Fruit fly (Drosophila melanogaster) whole organism, prepupa: ENCODE measurements around the gene CG42541.

Experiments used
- Blimp-1 ChIP-seq: fragments of 200-800 bp; sonication (Bioruptor generic); optimal IDR thresholded peaks from 3 replicates; lab custom pipeline; 2017; ENCODE audit warnings: missing biosample characterization, missing genetic modification characterization, mild to moderate bottlenecking, moderate library complexity, missing genetic modification reagents
- CG10669 ChIP-seq: fragments of 200-800 bp; sonication (Bioruptor generic); optimal IDR thresholded peaks from 3 replicates; lab custom pipeline; 2018; ENCODE audit warnings: missing biosample characterization, mild to moderate bottlenecking, missing genetic modification characterization, moderate library complexity
- CG11762 ChIP-seq: fragments of 200-800 bp; sonication (Bioruptor generic); optimal IDR thresholded peaks from 3 replicates; lab custom pipeline; 2016; ENCODE audit warnings: missing biosample characterization, missing genetic modification characterization; ENCODE audit not compliant: insufficient read depth
- CG11902 ChIP-seq: fragments of 200-800 bp; sonication (Bioruptor generic); optimal IDR thresholded peaks from 3 replicates; lab custom pipeline; 2016; ENCODE audit warnings: missing biosample characterization, missing genetic modification characterization
- CG15336 ChIP-seq: fragments of 200-800 bp; sonication (Bioruptor generic); IDR thresholded peaks from 2 replicates; pipeline ENCODE4 v1.3.6; 2022; ENCODE audit warnings: missing biosample characterization, missing genetic modification characterization
- CG1621 ChIP-seq: fragments of 200-800 bp; sonication (Bioruptor generic); optimal IDR thresholded peaks from 3 replicates; lab custom pipeline; 2018; ENCODE audit warnings: missing biosample characterization, mild to moderate bottlenecking, missing genetic modification characterization
- CG16779 ChIP-seq: fragments of 200-800 bp; sonication (Bioruptor generic); optimal IDR thresholded peaks from 3 replicates; lab custom pipeline; 2017; ENCODE audit warnings: missing biosample characterization, mild to moderate bottlenecking, missing genetic modification characterization
- CG3032 ChIP-seq: fragments of 200-800 bp; optimal IDR thresholded peaks from 2 replicates; lab custom pipeline; 2019; ENCODE audit warnings: missing biosample characterization, mild to moderate bottlenecking, missing genetic modification characterization, moderate library complexity
- CG31627 ChIP-seq: fragments of 200-800 bp; sonication (Bioruptor generic); optimal IDR thresholded peaks from 3 replicates; lab custom pipeline; 2016; ENCODE audit warnings: missing biosample characterization, missing genetic modification characterization
- CG34406 ChIP-seq: fragments of 200-800 bp; sonication (Bioruptor generic); optimal IDR thresholded peaks from 3 replicates; lab custom pipeline; 2016; ENCODE audit warnings: missing biosample characterization, missing genetic modification characterization
- CG3919 ChIP-seq: fragments of 200-800 bp; sonication (Bioruptor generic); optimal IDR thresholded peaks from 3 replicates; lab custom pipeline; 2016; ENCODE audit warnings: missing biosample characterization, missing genetic modification characterization
- CG6163 ChIP-seq: fragments of 200-800 bp; sonication (Bioruptor generic); IDR thresholded peaks from 3 replicates; pipeline ENCODE4 v1.3.6; 2022; ENCODE audit warnings: missing biosample characterization, missing genetic modification characterization
- CG6792 ChIP-seq: fragments of 200-800 bp; sonication (Bioruptor generic); optimal IDR thresholded peaks from 3 replicates; lab custom pipeline; 2016; ENCODE audit warnings: missing biosample characterization, missing genetic modification characterization
- CG6808 ChIP-seq: fragments of 200-800 bp; sonication (Bioruptor generic); optimal IDR thresholded peaks from 3 replicates; lab custom pipeline; 2017; ENCODE audit warnings: missing biosample characterization, missing genetic modification characterization, mild to moderate bottlenecking, moderate library complexity, missing genetic modification reagents
- CG6854 ChIP-seq: fragments of 200-800 bp; sonication (Bioruptor generic); optimal IDR thresholded peaks from 2 replicates; lab custom pipeline; 2017; ENCODE audit warnings: missing biosample characterization, mild to moderate bottlenecking, missing genetic modification characterization
- CG7368 ChIP-seq: fragments of 200-800 bp; sonication (Bioruptor generic); optimal IDR thresholded peaks from 3 replicates; lab custom pipeline; 2016; ENCODE audit warnings: missing biosample characterization, missing genetic modification characterization
- CG8632 ChIP-seq: fragments of 200-800 bp; sonication (Bioruptor generic); optimal IDR thresholded peaks from 3 replicates; lab custom pipeline; 2016; ENCODE audit warnings: missing biosample characterization, missing genetic modification characterization
- CG9139 ChIP-seq: fragments of 200-800 bp; sonication (Bioruptor generic); optimal IDR thresholded peaks from 3 replicates; lab custom pipeline; 2017; ENCODE audit warnings: missing biosample characterization, mild to moderate bottlenecking, missing genetic modification characterization
- Eip75B ChIP-seq: fragments of 200-800 bp; sonication (Bioruptor generic); optimal IDR thresholded peaks from 3 replicates; lab custom pipeline; 2016; ENCODE audit warnings: missing biosample characterization, missing genetic modification characterization
- Eip78C ChIP-seq: fragments of 200-800 bp; sonication (Bioruptor generic); peaks from one replicate; lab custom pipeline; 2016; ENCODE audit warnings: missing biosample characterization, missing genetic modification characterization
- Eip93F ChIP-seq: fragments of 200-800 bp; sonication (Bioruptor generic); optimal IDR thresholded peaks from 2 replicates; lab custom pipeline; 2016; ENCODE audit warnings: missing biosample characterization, mild to moderate bottlenecking, missing genetic modification characterization
- Ets21C ChIP-seq: fragments of 200-800 bp; sonication (Bioruptor generic); optimal IDR thresholded peaks from 3 replicates; lab custom pipeline; 2016; ENCODE audit warnings: missing biosample characterization, missing genetic modification characterization
- Hr39 ChIP-seq: fragments of 200-800 bp; sonication (Bioruptor generic); optimal IDR thresholded peaks from 2 replicates; lab custom pipeline; 2016; ENCODE audit warnings: missing biosample characterization, missing genetic modification characterization
- Hr4 ChIP-seq: fragments of 200-800 bp; sonication (Bioruptor generic); optimal IDR thresholded peaks from 3 replicates; lab custom pipeline; 2016; ENCODE audit warnings: missing biosample characterization, missing genetic modification characterization
- Lpt ChIP-seq: fragments of 200-800 bp; sonication (Bioruptor generic); optimal IDR thresholded peaks from 3 replicates; lab custom pipeline; 2016; ENCODE audit warnings: missing biosample characterization, missing genetic modification characterization
- Met ChIP-seq: fragments of 200-800 bp; sonication (Bioruptor generic); optimal IDR thresholded peaks from 3 replicates; lab custom pipeline; 2016; ENCODE audit warnings: missing biosample characterization, missing genetic modification characterization
- OdsH ChIP-seq: fragments of 200-800 bp; sonication (Bioruptor generic); optimal IDR thresholded peaks from 3 replicates; lab custom pipeline; 2016; ENCODE audit warnings: missing biosample characterization, missing genetic modification characterization
- Sox102F ChIP-seq: fragments of 200-800 bp; sonication (Bioruptor generic); optimal IDR thresholded peaks from 2 replicates; lab custom pipeline; 2016; ENCODE audit warnings: missing biosample characterization, mild to moderate bottlenecking, missing genetic modification characterization
- Sox14 ChIP-seq: fragments of 200-800 bp; sonication (Bioruptor generic); optimal IDR thresholded peaks from 3 replicates; lab custom pipeline; 2016; ENCODE audit warnings: missing biosample characterization, missing genetic modification characterization
- Sox15 ChIP-seq: fragments of 200-800 bp; sonication (Bioruptor generic); optimal IDR thresholded peaks from 3 replicates; lab custom pipeline; 2016; ENCODE audit warnings: missing biosample characterization, missing genetic modification characterization
- achi ChIP-seq: fragments of 200-800 bp; sonication (Bioruptor generic); optimal IDR thresholded peaks from 3 replicates; lab custom pipeline; 2016; ENCODE audit warnings: missing biosample characterization, missing genetic modification characterization
- acj6 ChIP-seq: fragments of 200-800 bp; sonication (Bioruptor generic); optimal IDR thresholded peaks from 3 replicates; lab custom pipeline; 2016; ENCODE audit warnings: missing biosample characterization, missing genetic modification characterization
- cyc ChIP-seq: fragments of 200-800 bp; sonication (Bioruptor generic); optimal IDR thresholded peaks from 3 replicates; lab custom pipeline; 2016; ENCODE audit warnings: missing biosample characterization, missing genetic modification characterization
- dac ChIP-seq: fragments of 200-800 bp; sonication (Bioruptor generic); optimal IDR thresholded peaks from 2 replicates; lab custom pipeline; 2017; ENCODE audit warnings: missing biosample characterization, mild to moderate bottlenecking, missing genetic modification characterization
- dsx ChIP-seq: fragments of 200-800 bp; optimal IDR thresholded peaks from 3 replicates; lab custom pipeline; 2019; ENCODE audit warnings: missing biosample characterization, mild to moderate bottlenecking, missing genetic modification characterization, moderate library complexity; ENCODE audit not compliant: poor library complexity, severe bottlenecking
- eg ChIP-seq: fragments of 200-800 bp; sonication (Bioruptor generic); IDR thresholded peaks from 3 replicates; pipeline ENCODE4 v1.3.6; 2022; ENCODE audit warnings: missing biosample characterization, missing genetic modification characterization
- esn ChIP-seq: fragments of 200-800 bp; sonication (Bioruptor generic); optimal IDR thresholded peaks from 2 replicates; lab custom pipeline; 2016; ENCODE audit warnings: missing biosample characterization, mild to moderate bottlenecking, missing genetic modification characterization, moderate library complexity
- fd59A ChIP-seq: fragments of 200-800 bp; sonication (Bioruptor generic); optimal IDR thresholded peaks from 2 replicates; lab custom pipeline; 2017; ENCODE audit warnings: missing biosample characterization, mild to moderate bottlenecking, missing genetic modification characterization, missing genetic modification reagents
- fd85E ChIP-seq: fragments of 200-800 bp; sonication (Bioruptor generic); optimal IDR thresholded peaks from 3 replicates; lab custom pipeline; 2016; ENCODE audit warnings: missing biosample characterization, missing genetic modification characterization
- fkh ChIP-seq: fragments of 200-800 bp; sonication (Bioruptor generic); optimal IDR thresholded peaks from 3 replicates; lab custom pipeline; 2017; ENCODE audit warnings: missing biosample characterization, mild to moderate bottlenecking, missing genetic modification characterization, moderate library complexity
- lz ChIP-seq: fragments of 200-800 bp; sonication (Bioruptor generic); optimal IDR thresholded peaks from 3 replicates; lab custom pipeline; 2016; ENCODE audit warnings: missing biosample characterization, missing genetic modification characterization
- net ChIP-seq: fragments of 200-800 bp; sonication (Bioruptor generic); optimal IDR thresholded peaks from 3 replicates; lab custom pipeline; 2016; ENCODE audit warnings: missing biosample characterization, missing genetic modification characterization
- pdm3 ChIP-seq: fragments of 200-800 bp; sonication (Bioruptor generic); optimal IDR thresholded peaks from 3 replicates; lab custom pipeline; 2016; ENCODE audit warnings: missing biosample characterization, missing genetic modification characterization
- salr ChIP-seq, 2 experiments: fragments of 200-800 bp; sonication (Bioruptor generic); optimal IDR thresholded peaks; 3 replicates each; lab custom pipeline; 2016 to 2018; ENCODE audit warnings: missing biosample characterization in 2 of 2, missing genetic modification characterization in 2 of 2, mild to moderate bottlenecking in 1 of 2
- spab ChIP-seq: fragments of 200-800 bp; sonication (Bioruptor generic); optimal IDR thresholded peaks from 2 replicates; lab custom pipeline; 2017; ENCODE audit warnings: missing biosample characterization, mild to moderate bottlenecking, missing genetic modification characterization, missing genetic modification reagents
- ss ChIP-seq, 2 experiments: fragments of 200-800 bp; sonication (Bioruptor generic); optimal IDR thresholded peaks; 2 replicates in 1 of 2; 3 replicates in 1 of 2; lab custom pipeline; 2017 to 2018; ENCODE audit warnings: mild to moderate bottlenecking in 2 of 2, missing biosample characterization in 2 of 2, missing genetic modification characterization in 2 of 2, moderate library complexity in 1 of 2
- topi ChIP-seq: fragments of 200-800 bp; sonication (Bioruptor generic); optimal IDR thresholded peaks from 3 replicates; lab custom pipeline; 2016; ENCODE audit warnings: missing biosample characterization, missing genetic modification characterization
- vri ChIP-seq: fragments of 200-800 bp; sonication (Bioruptor generic); optimal IDR thresholded peaks from 3 replicates; lab custom pipeline; 2016; ENCODE audit warnings: missing biosample characterization, mild to moderate bottlenecking, missing genetic modification characterization

CG42541 gene

dm6 chrX:3931669-3932068 is 1.3 kb upstream of the CG42541 start (continued):
- TF ChIP-seq Eip78C (peak; percentile 75), Met (GFP tag; lab: Kevin White, UChicago) (peak; percentile 27), achi (peak; percentile 63), CG15336 (GFP tag; lab: Robert Waterston, UW) (peak; percentile 76), Sox102F (GFP tag; lab: Kevin White, UChicago) (peak; percentile 27), CG34406 (GFP tag; lab: Kevin White, UChicago) (peak; percentile 29), OdsH (GFP tag; lab: Kevin White, UChicago) (peak; percentile 45), CG31627 (GFP tag; lab: Kevin White, UChicago) (no peak), CG3919 (GFP tag; lab: Kevin White, UChicago) (peak; percentile 71), Sox14 (GFP tag; lab: Kevin White, UChicago) (peak; percentile 19), Hr4 (GFP tag; lab: Kevin White, UChicago) (peak; percentile 64), Ets21C (GFP tag; lab: Kevin White, UChicago) (no peak), ss (GFP tag; optimal IDR thresholded peaks at IDR 0.05; lab: Kevin White, UChicago) (peak; percentile 29 to 43), CG6854 (GFP tag; lab: Kevin White, UChicago) (no peak), dac (peak; percentile 36), Lpt (GFP tag; lab: Kevin White, UChicago) (peak; percentile 51), lz (peak; percentile 24), salr (GFP tag; optimal IDR thresholded peaks at IDR 0.05; lab: Kevin White, UChicago) (peak in 1 of 2 experiments; percentile 33), fd59A (peak; percentile 44), CG8632 (GFP tag; lab: Kevin White, UChicago) (peak; percentile 31), fkh (no peak), dsx (GFP tag; lab: Kevin White, UChicago) (peak; percentile 63), CG7368 (no peak), CG6163 (GFP tag; lab: Robert Waterston, UW) (peak; percentile 79), CG16779 (tag; lab: Kevin White, UChicago) (peak; percentile 16), net (GFP tag; lab: Kevin White, UChicago) (peak; percentile 27), CG1621 (tag; lab: Kevin White, UChicago) (peak; percentile 56), CG11762 (GFP tag; lab: Kevin White, UChicago) (peak; percentile 6), CG10669 (GFP tag; lab: Kevin White, UChicago) (peak; percentile 51), esn (GFP tag; lab: Kevin White, UChicago) (peak; percentile 26), fd85E (GFP tag; lab: Kevin White, UChicago) (no peak), topi (GFP tag; lab: Kevin White, UChicago) (peak; percentile 23), Eip75B (GFP tag; lab: Kevin White, UChicago) (peak; percentile 24), Eip93F (no peak), acj6 (peak; percentile 61), pdm3 (peak; percentile 28), CG3032 (peak; percentile 54), Blimp-1 (GFP tag; lab: Kevin White, UChicago) (no peak), Hr39 (GFP tag; lab: Kevin White, UChicago) (peak; percentile 12)

- TF ChIP-seq CG8632 (GFP tag; lab: Kevin White, UChicago) (no peak), CG6792 (GFP tag; lab: Kevin White, UChicago) (no peak), CG10669 (GFP tag; lab: Kevin White, UChicago) (peak; percentile 14), CG34406 (GFP tag; lab: Kevin White, UChicago) (no peak), CG1621 (tag; lab: Kevin White, UChicago) (no peak), Eip78C (peak; percentile 28), CG7368 (no peak), vri (GFP tag; lab: Kevin White, UChicago) (no peak), CG9139 (no peak), esn (GFP tag; lab: Kevin White, UChicago) (no peak), Sox15 (GFP tag; lab: Kevin White, UChicago) (no peak), CG6808 (GFP tag; lab: Kevin White, UChicago) (no peak), OdsH (GFP tag; lab: Kevin White, UChicago) (no peak), spab (GFP tag; lab: Kevin White, UChicago) (no peak), Eip75B (GFP tag; lab: Kevin White, UChicago) (no peak), Hr39 (GFP tag; lab: Kevin White, UChicago) (no peak), eg (0 out of 3 replicates have a peak, but pooled peaks have one; percentile 36), Lpt (GFP tag; lab: Kevin White, UChicago) (no peak), dac (no peak), lz (no peak), fkh (no peak), CG11902 (GFP tag; lab: Kevin White, UChicago) (no peak), Eip93F (no peak), CG6163 (GFP tag; lab: Robert Waterston, UW) (0 out of 3 replicates have a peak, but pooled peaks have one; percentile 24), fd59A (no peak), cyc (GFP tag; lab: Kevin White, UChicago) (no peak), Sox14 (GFP tag; lab: Kevin White, UChicago) (no peak), topi (GFP tag; lab: Kevin White, UChicago) (no peak)
These were observed 1.9 kb downstream of the CG42541 start for dm6 chrX:3928520-3928919.
